Worm (Caenorhabditis elegans) whole organism, L3 larva: Measurements from ENCODE around the gene srw-141.
"Not testable (repeated sequence)": the region's sequence is repeated elsewhere in the genome, so short reads cannot be mapped to it uniquely, and the experiment has no call there.

Experiments used
- R02D3.7 ChIP-seq: fragments of 150-350 bp; optimal IDR thresholded peaks from 2 replicates; lab custom pipeline; 2014; ENCODE audit warnings: missing biosample characterization, missing genetic modification characterization
- aly-2 ChIP-seq: fragments of 150-350 bp; optimal IDR thresholded peaks from 2 replicates; lab custom pipeline; 2014; ENCODE audit warnings: missing biosample characterization, missing genetic modification characterization
- ama-1 ChIP-seq: fragments of 150-350 bp; optimal IDR thresholded peaks from 2 replicates; lab custom pipeline; 2018
- ceh-16 ChIP-seq: sonication (generic microtip); optimal IDR thresholded peaks from 2 replicates; lab custom pipeline; 2017; ENCODE audit warnings: missing biosample characterization, missing genetic modification characterization
- ceh-28 ChIP-seq: fragments of 150-350 bp; optimal IDR thresholded peaks from 2 replicates; lab custom pipeline; 2014; ENCODE audit warnings: missing biosample characterization, missing genetic modification reagents, missing genetic modification characterization
- ceh-82 ChIP-seq: fragments of 150-350 bp; optimal IDR thresholded peaks from 2 replicates; lab custom pipeline; 2014; ENCODE audit warnings: missing biosample characterization, missing genetic modification characterization
- ceh-9 ChIP-seq: sonication (generic microtip); optimal IDR thresholded peaks from 2 replicates; lab custom pipeline; 2018; ENCODE audit warnings: missing biosample characterization, missing genetic modification characterization
- daf-12 ChIP-seq: fragments of 150-350 bp; optimal IDR thresholded peaks from 2 replicates; lab custom pipeline; 2014; ENCODE audit warnings: missing biosample characterization, missing genetic modification reagents, missing genetic modification characterization
- egl-27 ChIP-seq: sonication (generic microtip); optimal IDR thresholded peaks from 4 replicates; lab custom pipeline; 2017; ENCODE audit warnings: missing biosample characterization, missing genetic modification reagents, missing genetic modification characterization
- egl-5 ChIP-seq: fragments of 150-350 bp; optimal IDR thresholded peaks from 2 replicates; lab custom pipeline; 2017; ENCODE audit warnings: missing biosample characterization, missing genetic modification reagents, missing genetic modification characterization, inconsistent platforms
- elt-1 ChIP-seq: fragments of 150-350 bp; optimal IDR thresholded peaks from 2 replicates; lab custom pipeline; 2014; ENCODE audit warnings: missing biosample characterization, missing genetic modification characterization
- elt-2 ChIP-seq: sonication (generic microtip); optimal IDR thresholded peaks from 2 replicates; lab custom pipeline; 2016; ENCODE audit warnings: missing genetic modification reagents, mild to moderate bottlenecking, missing genetic modification characterization, missing compliant biosample characterization
- elt-3 ChIP-seq, 3 experiments: fragments of 150-350 bp in 1 of 3; sonication (generic microtip) in 2 of 3; optimal IDR thresholded peaks; 2 replicates in 2 of 3; 4 replicates in 1 of 3; lab custom pipeline; 2014 to 2017; ENCODE audit warnings: missing biosample characterization in 3 of 3, missing genetic modification characterization in 3 of 3
- fkh-10 ChIP-seq: sonication (generic microtip); optimal IDR thresholded peaks from 2 replicates; lab custom pipeline; 2017; ENCODE audit warnings: missing biosample characterization, missing genetic modification reagents, missing genetic modification characterization
- fkh-2 ChIP-seq: fragments of 150-350 bp; optimal IDR thresholded peaks from 2 replicates; lab custom pipeline; 2014; ENCODE audit warnings: missing biosample characterization, missing genetic modification reagents, missing genetic modification characterization
- fos-1 ChIP-seq: fragments of 150-350 bp; optimal IDR thresholded peaks from 2 replicates; lab custom pipeline; 2014; ENCODE audit warnings: missing biosample characterization, missing genetic modification characterization
- hmg-11 ChIP-seq: sonication (generic microtip); optimal IDR thresholded peaks from 2 replicates; lab custom pipeline; 2016; ENCODE audit warnings: missing genetic modification characterization, missing compliant biosample characterization
- jun-1 ChIP-seq: fragments of 150-350 bp; optimal IDR thresholded peaks from 2 replicates; lab custom pipeline; 2014; ENCODE audit warnings: missing biosample characterization, missing genetic modification reagents, missing genetic modification characterization
- lin-15B ChIP-seq: fragments of 150-350 bp; optimal IDR thresholded peaks from 2 replicates; lab custom pipeline; 2014; ENCODE audit warnings: missing biosample characterization, missing genetic modification characterization
- lin-39 ChIP-seq: fragments of 150-350 bp; optimal IDR thresholded peaks from 2 replicates; lab custom pipeline; 2018; ENCODE audit warnings: missing biosample characterization, missing genetic modification reagents, missing genetic modification characterization
- mdl-1 ChIP-seq: fragments of 150-350 bp; optimal IDR thresholded peaks from 2 replicates; lab custom pipeline; 2014; ENCODE audit warnings: missing biosample characterization, missing genetic modification characterization
- mml-1 ChIP-seq: fragments of 150-350 bp; sonication (generic microtip); optimal IDR thresholded peaks from 3 replicates; lab custom pipeline; 2014; ENCODE audit warnings: missing biosample characterization, missing genetic modification characterization
- nfya-1 ChIP-seq: sonication (generic microtip); optimal IDR thresholded peaks from 2 replicates; lab custom pipeline; 2017; ENCODE audit warnings: missing genetic modification characterization, mild to moderate bottlenecking, missing compliant biosample characterization, antibody characterized with exemption, moderate library complexity; ENCODE audit not compliant: insufficient read depth
- nhr-11 ChIP-seq: fragments of 150-350 bp; optimal IDR thresholded peaks from 2 replicates; lab custom pipeline; 2014; ENCODE audit warnings: missing biosample characterization, missing genetic modification characterization
- nhr-12 ChIP-seq: fragments of 150-350 bp; optimal IDR thresholded peaks from 2 replicates; lab custom pipeline; 2014; ENCODE audit warnings: missing biosample characterization, missing genetic modification characterization
- nhr-23 ChIP-seq: fragments of 150-350 bp; optimal IDR thresholded peaks from 2 replicates; lab custom pipeline; 2014; ENCODE audit warnings: missing biosample characterization, missing genetic modification reagents, missing genetic modification characterization
- nhr-237 ChIP-seq: fragments of 150-350 bp; optimal IDR thresholded peaks from 2 replicates; lab custom pipeline; 2014; ENCODE audit warnings: missing biosample characterization, missing genetic modification characterization
- nhr-25 ChIP-seq: sonication (generic microtip); optimal IDR thresholded peaks from 2 replicates; lab custom pipeline; 2017; ENCODE audit warnings: missing biosample characterization, missing genetic modification characterization
- nhr-28 ChIP-seq: fragments of 150-350 bp; optimal IDR thresholded peaks from 2 replicates; lab custom pipeline; 2014; ENCODE audit warnings: missing biosample characterization, missing genetic modification characterization
- nhr-43 ChIP-seq: sonication (generic microtip); optimal IDR thresholded peaks from 2 replicates; lab custom pipeline; 2016; ENCODE audit warnings: mild to moderate bottlenecking, missing genetic modification characterization, missing compliant biosample characterization; ENCODE audit not compliant: poor library complexity, severe bottlenecking
- nhr-77 ChIP-seq: fragments of 150-350 bp; optimal IDR thresholded peaks from 2 replicates; lab custom pipeline; 2014; ENCODE audit warnings: missing biosample characterization, missing genetic modification characterization
- pha-4 ChIP-seq: fragments of 150-350 bp; optimal IDR thresholded peaks from 2 replicates; lab custom pipeline; 2014; ENCODE audit warnings: missing biosample characterization, missing genetic modification reagents, missing genetic modification characterization
- pqm-1 ChIP-seq: fragments of 150-350 bp; optimal IDR thresholded peaks from 2 replicates; lab custom pipeline; 2017; ENCODE audit warnings: missing biosample characterization, missing genetic modification characterization, inconsistent platforms
- sea-2 ChIP-seq: fragments of 150-350 bp; sonication (generic microtip); optimal IDR thresholded peaks from 4 replicates; lab custom pipeline; 2014; ENCODE audit warnings: missing biosample characterization, missing genetic modification reagents, missing genetic modification characterization
- skn-1 ChIP-seq: fragments of 150-350 bp; optimal IDR thresholded peaks from 2 replicates; lab custom pipeline; 2014; ENCODE audit warnings: missing biosample characterization, missing genetic modification characterization
- unc-39 ChIP-seq: sonication (generic microtip); optimal IDR thresholded peaks from 4 replicates; lab custom pipeline; 2017; ENCODE audit warnings: missing biosample characterization, missing genetic modification characterization
- unc-62 ChIP-seq: fragments of 150-350 bp; sonication (generic microtip); optimal IDR thresholded peaks from 4 replicates; lab custom pipeline; 2014; ENCODE audit warnings: missing biosample characterization, missing genetic modification reagents, missing genetic modification characterization
- zag-1 ChIP-seq: fragments of 150-350 bp; optimal IDR thresholded peaks from 2 replicates; lab custom pipeline; 2014; ENCODE audit warnings: missing biosample characterization, missing genetic modification characterization
- ztf-11 ChIP-seq: fragments of 150-350 bp; optimal IDR thresholded peaks from 2 replicates; lab custom pipeline; 2014; ENCODE audit warnings: missing biosample characterization, missing genetic modification characterization
- ztf-4 ChIP-seq: fragments of 150-350 bp; optimal IDR thresholded peaks from 2 replicates; lab custom pipeline; 2014; ENCODE audit warnings: missing biosample characterization, missing genetic modification characterization

Gene srw-141

ce11 chrV:2958202-2958601, 19.8 kb upstream of the srw-141 start, which contains the start of gene srw-142:
TSS of gene srw-142 (minus strand) at chrV:2958302.
- no peak for TF ChIP-seq unc-62
- no peak for TF ChIP-seq nhr-43 (tag; lab: Kevin White, UChicago)
- TF ChIP-seq egl-5 (tag; lab: Kevin White, UChicago), result no peak
- no peak for TF ChIP-seq pqm-1 (tag; lab: Kevin White, UChicago)
- no peak for TF ChIP-seq nhr-237
- no peak for TF ChIP-seq lin-39
- no peak for TF ChIP-seq ceh-82 (tag; lab: Kevin White, UChicago)
- TF ChIP-seq skn-1 (tag; lab: Kevin White, UChicago), result no peak
- TF ChIP-seq nhr-25, result no peak
- TF ChIP-seq, all 47 proteins: peak for 0

ce11 chrV:2955342-2955741, 16.9 kb upstream of the srw-141 start, which contains the start of gene srh-248:
TSS of gene srh-248 (minus strand) at chrV:2955442.
- TF ChIP-seq ztf-4, lin-15B, ceh-9 (tag; lab: Kevin White, UChicago): not testable (repeated sequence)
- TF ChIP-seq, all 47 proteins: peak for 0; not testable (repeated sequence) for 47

- not testable (repeated sequence) for TF ChIP-seq pqm-1, fkh-2, egl-27 (tag; lab: Kevin White, UChicago)
- TF ChIP-seq, all 47 proteins: peak for 0; not testable (repeated sequence) for 47
Measured at ce11 chrV:2952102-2952501, 13.7 kb upstream of the srw-141 start, which contains the start of gene srw-122. TSS of gene srw-122 (minus strand) at chrV:2952202.

ce11 chrV:2945602-2946001, 7.2 kb upstream of the srw-141 start, which contains the start of gene srh-87:
TSS of gene srh-87 (minus strand) at chrV:2945702.
- TF ChIP-seq mml-1 (tag; lab: Kevin White, UChicago) (no peak), nhr-43 (tag; lab: Kevin White, UChicago) (no peak), egl-5 (tag; lab: Kevin White, UChicago) (no peak), nfya-1 (no peak), nhr-11 (tag; lab: Kevin White, UChicago) (no peak), elt-2 (tag; lab: Kevin White, UChicago) (no peak), ztf-4 (tag; lab: Kevin White, UChicago) (no peak), elt-3 (tag; optimal IDR thresholded peaks at IDR 0.05; lab: Kevin White, UChicago) (no peak)

- TF ChIP-seq nhr-237, result no peak
- TF ChIP-seq egl-5 (tag; lab: Kevin White, UChicago), result no peak
- TF ChIP-seq ztf-11 (tag; lab: Kevin White, UChicago), result no peak
- no peak for TF ChIP-seq daf-12 (tag; lab: Kevin White, UChicago)
- no peak for TF ChIP-seq nhr-77 (tag; lab: Kevin White, UChicago)
- TF ChIP-seq fkh-10 (GFP tag; lab: Kevin White, UChicago), result no peak
- TF ChIP-seq nhr-12, result no peak
- no peak for TF ChIP-seq mdl-1 (tag; lab: Kevin White, UChicago)
- TF ChIP-seq unc-62, result no peak
- no peak for TF ChIP-seq ama-1 (lab: Kevin White, UChicago)
- no peak for TF ChIP-seq zag-1 (tag; lab: Kevin White, UChicago)
- TF ChIP-seq ceh-28 (tag; lab: Kevin White, UChicago), result no peak
- TF ChIP-seq sea-2 (GFP tag; lab: Kevin White, UChicago), result no peak
Measured at ce11 chrV:2943859-2944258, 5.5 kb upstream of the srw-141 start, which contains the start of gene srw-137. TSS of gene srw-137 (minus strand) at chrV:2943959.

ce11 chrV:2942247-2942646, 3.9 kb upstream of the srw-141 start:
- TF ChIP-seq elt-1 (no peak), fos-1 (tag; lab: Kevin White, UChicago) (no peak), nhr-25 (no peak), mdl-1 (tag; lab: Kevin White, UChicago) (no peak), ceh-82 (tag; lab: Kevin White, UChicago) (no peak), lin-15B (tag; lab: Kevin White, UChicago) (no peak), unc-39 (no peak), nhr-28 (tag; lab: Kevin White, UChicago) (no peak), R02D3.7 (tag; lab: Kevin White, UChicago) (no peak), mml-1 (tag; lab: Kevin White, UChicago) (no peak), nhr-237 (no peak), pha-4 (tag; lab: Kevin White, UChicago) (no peak), jun-1 (tag; lab: Kevin White, UChicago) (no peak), ceh-16 (tag; lab: Kevin White, UChicago) (no peak), nhr-43 (tag; lab: Kevin White, UChicago) (no peak), daf-12 (tag; lab: Kevin White, UChicago) (no peak), hmg-11 (tag; lab: Kevin White, UChicago) (no peak), aly-2 (no peak), nhr-23 (tag; lab: Kevin White, UChicago) (no peak)
